Worm (Caenorhabditis elegans) whole organism, mixed stage, embryonic: Measurements from ENCODE around the gene C54E10.3.

Source experiments
- M03D4.4 ChIP-seq: sonication (generic microtip); optimal IDR thresholded peaks from 2 replicates; lab custom pipeline; 2017; ENCODE audit warnings: mild to moderate bottlenecking, missing genetic modification characterization, missing compliant biosample characterization
- bed-3 ChIP-seq: fragments of 200-800 bp; sonication (Bioruptor generic); optimal IDR thresholded peaks from 3 replicates; lab custom pipeline; 2018; ENCODE audit warnings: mild to moderate bottlenecking, missing genetic modification characterization, moderate library complexity, missing compliant biosample characterization
- blmp-1 ChIP-seq: fragments of 150-350 bp; optimal IDR thresholded peaks from 2 replicates; lab custom pipeline; 2014; ENCODE audit warnings: missing biosample characterization, missing genetic modification characterization
- ceh-39 ChIP-seq: fragments of 150-350 bp; optimal IDR thresholded peaks from 2 replicates; lab custom pipeline; 2014; ENCODE audit warnings: missing biosample characterization, missing genetic modification characterization
- ceh-43 ChIP-seq: fragments of 200-800 bp; sonication (Bioruptor generic); optimal IDR thresholded peaks from 2 replicates; lab custom pipeline; 2018; ENCODE audit warnings: mild to moderate bottlenecking, missing genetic modification characterization, moderate library complexity, missing compliant biosample characterization
- ceh-83 ChIP-seq: fragments of 200-800 bp; sonication (Bioruptor generic); optimal IDR thresholded peaks from 2 replicates; lab custom pipeline; 2018; ENCODE audit warnings: mild to moderate bottlenecking, missing genetic modification characterization, missing compliant biosample characterization
- ces-1 ChIP-seq: fragments of 150-350 bp; optimal IDR thresholded peaks from 2 replicates; lab custom pipeline; 2014; ENCODE audit warnings: missing biosample characterization, missing genetic modification reagents, missing genetic modification characterization
- drap-1 ChIP-seq: fragments of 200-800 bp; sonication (Bioruptor generic); optimal IDR thresholded peaks from 3 replicates; lab custom pipeline; 2018; ENCODE audit warnings: mild to moderate bottlenecking, missing genetic modification characterization, missing compliant biosample characterization
- elt-1 ChIP-seq: sonication (generic microtip); optimal IDR thresholded peaks from 2 replicates; lab custom pipeline; 2017; ENCODE audit warnings: missing genetic modification characterization, mild to moderate bottlenecking, missing compliant biosample characterization, antibody characterized with exemption, moderate library complexity, borderline replicate concordance; ENCODE audit not compliant: insufficient read depth
- elt-3 ChIP-seq: fragments of 150-350 bp; optimal IDR thresholded peaks from 2 replicates; lab custom pipeline; 2014; ENCODE audit warnings: missing biosample characterization, missing genetic modification characterization
- flh-1 ChIP-seq: fragments of 200-800 bp; sonication (Bioruptor generic); optimal IDR thresholded peaks from 2 replicates; lab custom pipeline; 2018; ENCODE audit warnings: mild to moderate bottlenecking, missing genetic modification characterization, moderate library complexity, missing compliant biosample characterization
- ham-2 ChIP-seq: fragments of 200-800 bp; sonication (Bioruptor generic); optimal IDR thresholded peaks from 2 replicates; lab custom pipeline; 2018; ENCODE audit warnings: mild to moderate bottlenecking, missing genetic modification characterization, missing compliant biosample characterization
- hlh-1 ChIP-seq: fragments of 150-350 bp; optimal IDR thresholded peaks from 2 replicates; lab custom pipeline; 2014; ENCODE audit warnings: missing biosample characterization, missing genetic modification reagents, missing genetic modification characterization
- lin-32 ChIP-seq: fragments of 200-800 bp; sonication (Bioruptor generic); optimal IDR thresholded peaks from 2 replicates; lab custom pipeline; 2018; ENCODE audit warnings: mild to moderate bottlenecking, missing genetic modification characterization, missing compliant biosample characterization
- lsy-2 ChIP-seq: fragments of 150-350 bp; optimal IDR thresholded peaks from 2 replicates; lab custom pipeline; 2014; ENCODE audit warnings: missing biosample characterization, missing genetic modification characterization
- mab-5 ChIP-seq: fragments of 150-350 bp; optimal IDR thresholded peaks from 2 replicates; lab custom pipeline; 2014; ENCODE audit warnings: missing biosample characterization, missing genetic modification characterization
- mep-1 ChIP-seq: fragments of 150-350 bp; optimal IDR thresholded peaks from 2 replicates; lab custom pipeline; 2017; ENCODE audit warnings: missing biosample characterization, missing genetic modification reagents, missing genetic modification characterization, inconsistent platforms
- mls-2 ChIP-seq: sonication (generic microtip); optimal IDR thresholded peaks from 2 replicates; lab custom pipeline; 2016; ENCODE audit warnings: mild to moderate bottlenecking, missing genetic modification characterization, moderate library complexity, missing compliant biosample characterization
- nhr-12 ChIP-seq: fragments of 150-350 bp; optimal IDR thresholded peaks from 2 replicates; lab custom pipeline; 2014; ENCODE audit warnings: missing biosample characterization, missing genetic modification characterization
- nhr-2 ChIP-seq: fragments of 150-350 bp; optimal IDR thresholded peaks from 2 replicates; lab custom pipeline; 2014; ENCODE audit warnings: missing biosample characterization, missing genetic modification characterization
- nhr-237 ChIP-seq: fragments of 150-350 bp; optimal IDR thresholded peaks from 2 replicates; lab custom pipeline; 2014; ENCODE audit warnings: missing biosample characterization, missing genetic modification characterization
- nhr-28 ChIP-seq: fragments of 150-350 bp; optimal IDR thresholded peaks from 2 replicates; lab custom pipeline; 2014; ENCODE audit warnings: missing biosample characterization, missing genetic modification characterization
- nhr-76 ChIP-seq: sonication (generic microtip); optimal IDR thresholded peaks from 2 replicates; lab custom pipeline; 2017; ENCODE audit warnings: missing biosample characterization, missing genetic modification characterization
- pha-4 ChIP-seq: fragments of 150-350 bp; optimal IDR thresholded peaks from 2 replicates; lab custom pipeline; 2018; ENCODE audit warnings: missing biosample characterization, missing genetic modification reagents, missing genetic modification characterization
- sem-2 ChIP-seq: fragments of 200-800 bp; sonication (Bioruptor generic); optimal IDR thresholded peaks from 2 replicates; lab custom pipeline; 2018; ENCODE audit warnings: mild to moderate bottlenecking, missing genetic modification characterization, missing compliant biosample characterization
- snpc-4 ChIP-seq: fragments of 150-350 bp; optimal IDR thresholded peaks from 2 replicates; lab custom pipeline; 2014; ENCODE audit warnings: missing biosample characterization, missing genetic modification characterization
- sptf-1 ChIP-seq: sonication (generic microtip); optimal IDR thresholded peaks from 2 replicates; lab custom pipeline; 2017; ENCODE audit warnings: mild to moderate bottlenecking, missing genetic modification characterization, moderate library complexity, missing compliant biosample characterization
- tbx-8 ChIP-seq: fragments of 200-800 bp; sonication (Bioruptor generic); optimal IDR thresholded peaks from 2 replicates; lab custom pipeline; 2018; ENCODE audit warnings: mild to moderate bottlenecking, missing genetic modification characterization, moderate library complexity, missing compliant biosample characterization
- unc-120 ChIP-seq: sonication (generic microtip); optimal IDR thresholded peaks from 2 replicates; lab custom pipeline; 2017; ENCODE audit warnings: missing genetic modification characterization, missing compliant biosample characterization; ENCODE audit not compliant: poor library complexity, severe bottlenecking
- unc-39 ChIP-seq: fragments of 150-350 bp; optimal IDR thresholded peaks from 2 replicates; lab custom pipeline; 2014; ENCODE audit warnings: missing biosample characterization, missing genetic modification characterization
- unc-62 ChIP-seq: fragments of 150-350 bp; optimal IDR thresholded peaks from 2 replicates; lab custom pipeline; 2014; ENCODE audit warnings: missing biosample characterization, missing genetic modification reagents, missing genetic modification characterization
- zip-8 ChIP-seq: fragments of 150-350 bp; optimal IDR thresholded peaks from 2 replicates; lab custom pipeline; 2014; ENCODE audit warnings: missing biosample characterization, missing genetic modification characterization
- ztf-11 ChIP-seq: fragments of 150-350 bp; optimal IDR thresholded peaks from 2 replicates; lab custom pipeline; 2014; ENCODE audit warnings: missing biosample characterization, missing genetic modification characterization

C54E10.3 gene

ce11 chrV:18826445-18826844 lies 15.6 kb downstream of the C54E10.3 start:
- no peak for TF ChIP-seq sptf-1 (tag; lab: Kevin White, UChicago)
- no peak for TF ChIP-seq hlh-1 (tag; lab: Kevin White, UChicago)
- TF ChIP-seq unc-120 (tag; lab: Kevin White, UChicago), result no peak
- no peak for TF ChIP-seq M03D4.4 (tag; lab: Kevin White, UChicago)
- TF ChIP-seq elt-1, result no peak
- no peak for TF ChIP-seq sem-2 (GFP tag; lab: Kevin White, UChicago)
- no peak for TF ChIP-seq ces-1 (GFP tag; lab: Kevin White, UChicago)
- no peak for TF ChIP-seq tbx-8 (GFP tag; lab: Kevin White, UChicago)
- no peak for TF ChIP-seq pha-4 (tag; lab: Kevin White, UChicago)
- TF ChIP-seq, all 35 proteins: peak for 0

DNA sequence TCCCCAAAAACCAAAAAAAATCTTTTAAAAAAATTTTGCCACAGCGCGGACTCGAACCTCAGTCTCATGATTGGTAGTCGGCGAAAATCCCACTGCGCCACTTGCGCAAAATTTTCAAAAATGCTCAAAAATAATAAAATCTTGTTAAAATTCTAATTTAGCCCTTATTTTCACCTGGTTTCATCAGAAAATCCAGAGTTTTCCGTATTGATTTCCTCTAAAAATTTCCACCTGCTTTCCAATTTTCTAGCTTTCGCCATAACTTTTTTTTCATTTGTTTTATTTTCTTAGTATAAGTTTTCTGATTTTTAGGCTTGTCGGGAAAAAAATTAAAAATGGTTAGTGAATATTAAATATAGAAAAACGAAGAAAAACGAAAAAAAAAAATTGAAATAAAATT lies 16.6 kb downstream of the C54E10.3 start:
- TF ChIP-seq mab-5 (no peak), mep-1 (tag; lab: Kevin White, UChicago) (no peak), snpc-4 (no peak), ces-1 (GFP tag; lab: Kevin White, UChicago) (no peak), mls-2 (tag; lab: Kevin White, UChicago) (no peak), drap-1 (GFP tag; lab: Kevin White, UChicago) (no peak), unc-39 (tag; lab: Kevin White, UChicago) (no peak), elt-3 (tag; lab: Kevin White, UChicago) (no peak), zip-8 (tag; lab: Kevin White, UChicago) (no peak)

- TF ChIP-seq nhr-2 (no peak), ztf-11 (tag; lab: Kevin White, UChicago) (no peak), bed-3 (GFP tag; lab: Kevin White, UChicago) (no peak), unc-62 (GFP tag; lab: Kevin White, UChicago) (no peak), lsy-2 (tag; lab: Kevin White, UChicago) (no peak), ceh-43 (GFP tag; lab: Kevin White, UChicago) (no peak), ceh-83 (GFP tag; lab: Kevin White, UChicago) (no peak), nhr-12 (tag; lab: Kevin White, UChicago) (no peak), ham-2 (no peak), ceh-39 (tag; lab: Kevin White, UChicago) (no peak), hlh-1 (tag; lab: Kevin White, UChicago) (no peak), blmp-1 (tag; lab: Kevin White, UChicago) (no peak), mab-5 (no peak), mls-2 (tag; lab: Kevin White, UChicago) (no peak), pha-4 (tag; lab: Kevin White, UChicago) (no peak), tbx-8 (GFP tag; lab: Kevin White, UChicago) (no peak), nhr-76 (tag; lab: Kevin White, UChicago) (no peak), flh-1 (GFP tag; lab: Kevin White, UChicago) (no peak)
Measured at ce11 chrV:18837125-18837524, 26.3 kb downstream of the C54E10.3 start, which contains the start of gene cyp-33D3. cyp-33D3 (minus strand) TSS chrV:18837225.

DNA sequence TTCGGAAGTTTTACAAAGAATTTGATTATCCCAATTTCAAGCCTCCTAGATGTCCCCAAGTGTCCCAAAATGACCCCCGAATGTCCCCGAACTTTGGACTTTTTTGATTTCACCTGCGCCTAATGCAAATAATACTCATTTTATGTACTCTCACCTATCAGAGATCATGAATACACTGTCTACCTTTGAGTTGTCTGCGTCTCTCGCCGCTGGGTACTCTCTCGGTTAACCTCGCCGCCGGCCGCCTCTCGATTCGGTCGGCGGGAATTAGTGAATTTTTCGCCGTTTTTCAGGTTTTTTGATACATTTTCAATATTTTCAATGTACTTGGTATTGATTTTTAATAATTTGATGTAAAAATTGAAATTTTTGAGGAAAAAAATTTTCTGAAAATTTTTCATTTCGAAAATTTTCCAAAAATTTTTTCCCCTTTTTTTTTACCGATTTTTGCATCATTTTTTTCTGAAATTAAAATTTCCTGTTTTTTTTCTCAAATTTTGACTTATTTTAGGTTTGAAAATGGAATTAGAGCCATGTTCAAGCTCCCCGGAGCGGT lies 28.1 kb downstream of the C54E10.3 start, which contains the start of gene nhr-65:
Gene nhr-65 (plus strand): TSS at position 506 of the 556 bp plus-strand sequence.
- TF ChIP-seq flh-1 (GFP tag; lab: Kevin White, UChicago) (no peak), nhr-237 (no peak), M03D4.4 (tag; lab: Kevin White, UChicago) (no peak), unc-62 (GFP tag; lab: Kevin White, UChicago) (no peak), ham-2 (no peak), blmp-1 (tag; lab: Kevin White, UChicago) (no peak), bed-3 (GFP tag; lab: Kevin White, UChicago) (no peak), tbx-8 (GFP tag; lab: Kevin White, UChicago) (no peak), elt-1 (no peak), nhr-12 (tag; lab: Kevin White, UChicago) (no peak), mls-2 (tag; lab: Kevin White, UChicago) (no peak), lin-32 (GFP tag; lab: Kevin White, UChicago) (no peak), mep-1 (tag; lab: Kevin White, UChicago) (no peak), mab-5 (no peak), drap-1 (GFP tag; lab: Kevin White, UChicago) (no peak), hlh-1 (tag; lab: Kevin White, UChicago) (no peak), nhr-28 (tag; lab: Kevin White, UChicago) (no peak), unc-120 (tag; lab: Kevin White, UChicago) (no peak)
